Worm (Caenorhabditis elegans) whole organism, late embryonic: ENCODE measurements around the gene srt-43.

Experiments used
- C08G9.2 ChIP-seq: sonication (generic microtip); optimal IDR thresholded peaks from 2 replicates; lab custom pipeline; 2016; ENCODE audit warnings: mild to moderate bottlenecking, missing genetic modification characterization, moderate library complexity, missing compliant biosample characterization
- C38D4.7 ChIP-seq: fragments of 200-800 bp; sonication (Bioruptor generic); optimal IDR thresholded peaks from 2 replicates; lab custom pipeline; 2018; ENCODE audit warnings: mild to moderate bottlenecking, missing genetic modification characterization, moderate library complexity, missing compliant biosample characterization
- K02D7.2 ChIP-seq: sonication (generic microtip); optimal IDR thresholded peaks from 2 replicates; lab custom pipeline; 2017; ENCODE audit warnings: mild to moderate bottlenecking, missing genetic modification characterization, missing compliant biosample characterization
- K09A11.1 ChIP-seq: sonication (generic microtip); optimal IDR thresholded peaks from 2 replicates; lab custom pipeline; 2017; ENCODE audit warnings: antibody characterized with exemption, mild to moderate bottlenecking, missing genetic modification characterization, missing compliant biosample characterization; ENCODE audit not compliant: insufficient read depth
- T23F11.4 ChIP-seq: fragments of 200-800 bp; sonication (Bioruptor generic); optimal IDR thresholded peaks from 2 replicates; lab custom pipeline; 2018; ENCODE audit warnings: mild to moderate bottlenecking, missing genetic modification characterization, missing compliant biosample characterization
- Y22D7AL.16 ChIP-seq: sonication (generic microtip); optimal IDR thresholded peaks from 2 replicates; lab custom pipeline; 2016; ENCODE audit warnings: missing genetic modification characterization, missing compliant biosample characterization
- ceh-14 ChIP-seq: sonication (generic microtip); optimal IDR thresholded peaks from 2 replicates; lab custom pipeline; 2016; ENCODE audit warnings: missing genotype, missing genetic modification characterization, missing compliant biosample characterization
- ceh-18 ChIP-seq: sonication (generic microtip); optimal IDR thresholded peaks from 2 replicates; lab custom pipeline; 2016; ENCODE audit warnings: missing genetic modification characterization, missing compliant biosample characterization
- ceh-19 ChIP-seq: fragments of 200-800 bp; sonication (Bioruptor generic); optimal IDR thresholded peaks from 2 replicates; lab custom pipeline; 2018; ENCODE audit warnings: mild to moderate bottlenecking, missing genetic modification characterization, missing compliant biosample characterization
- ceh-2 ChIP-seq: sonication (generic microtip); optimal IDR thresholded peaks from 2 replicates; lab custom pipeline; 2016; ENCODE audit warnings: missing genotype, missing genetic modification characterization, missing compliant biosample characterization
- ceh-22 ChIP-seq: sonication (generic microtip); optimal IDR thresholded peaks from 2 replicates; lab custom pipeline; 2017; ENCODE audit warnings: missing biosample characterization, missing genetic modification characterization
- ceh-24 ChIP-seq: sonication (generic microtip); optimal IDR thresholded peaks from 2 replicates; lab custom pipeline; 2016; ENCODE audit warnings: mild to moderate bottlenecking, missing genetic modification characterization, missing compliant biosample characterization
- ceh-30 ChIP-seq: fragments of 150-350 bp; optimal IDR thresholded peaks from 2 replicates; lab custom pipeline; 2014; ENCODE audit warnings: missing biosample characterization, missing genetic modification characterization
- ceh-31 ChIP-seq: sonication (generic microtip); optimal IDR thresholded peaks from 2 replicates; lab custom pipeline; 2016; ENCODE audit warnings: missing genetic modification characterization, missing compliant biosample characterization
- ceh-34 ChIP-seq: sonication (generic microtip); optimal IDR thresholded peaks from 2 replicates; lab custom pipeline; 2016; ENCODE audit warnings: mild to moderate bottlenecking, missing genetic modification characterization, missing compliant biosample characterization
- ceh-45 ChIP-seq: fragments of 200-800 bp; sonication (Bioruptor generic); IDR thresholded peaks from 2 replicates; pipeline ENCODE4 v1.3.6; 2022; ENCODE audit warnings: missing genetic modification reagents, missing genetic modification characterization, missing compliant biosample characterization
- ceh-48 ChIP-seq: sonication (generic microtip); optimal IDR thresholded peaks from 2 replicates; lab custom pipeline; 2016; ENCODE audit warnings: missing genetic modification characterization, inconsistent platforms, missing compliant biosample characterization
- ceh-6 ChIP-seq: fragments of 200-800 bp; sonication (Bioruptor generic); optimal IDR thresholded peaks from 2 replicates; lab custom pipeline; 2018; ENCODE audit warnings: mild to moderate bottlenecking, missing genetic modification characterization, missing compliant biosample characterization
- ceh-9 ChIP-seq: sonication (generic microtip); optimal IDR thresholded peaks from 2 replicates; lab custom pipeline; 2016; ENCODE audit warnings: mild to moderate bottlenecking, missing genetic modification characterization, inconsistent platforms, missing compliant biosample characterization
- che-1 ChIP-seq: sonication (generic microtip); optimal IDR thresholded peaks from 2 replicates; lab custom pipeline; 2016; ENCODE audit warnings: mild to moderate bottlenecking, missing genetic modification characterization, missing compliant biosample characterization
- dmd-4 ChIP-seq: sonication (generic microtip); optimal IDR thresholded peaks from 2 replicates; lab custom pipeline; 2016; ENCODE audit warnings: borderline replicate concordance, missing genetic modification characterization, missing compliant biosample characterization
- elt-2 ChIP-seq: sonication (generic microtip); optimal IDR thresholded peaks from 2 replicates; lab custom pipeline; 2016; ENCODE audit warnings: missing genetic modification reagents, missing genetic modification characterization, missing compliant biosample characterization
- ets-4 ChIP-seq: sonication (generic microtip); optimal IDR thresholded peaks from 2 replicates; lab custom pipeline; 2016; ENCODE audit warnings: missing genetic modification characterization, missing compliant biosample characterization
- fkh-6 ChIP-seq: sonication (generic microtip); optimal IDR thresholded peaks from 2 replicates; lab custom pipeline; 2016; ENCODE audit warnings: missing genetic modification characterization, missing compliant biosample characterization
- gmeb-2 ChIP-seq: sonication (generic microtip); optimal IDR thresholded peaks from 2 replicates; lab custom pipeline; 2016; ENCODE audit warnings: missing genetic modification characterization, inconsistent platforms, missing compliant biosample characterization
- hlh-13 ChIP-seq: fragments of 200-800 bp; sonication (Bioruptor generic); optimal IDR thresholded peaks from 2 replicates; lab custom pipeline; 2018; ENCODE audit warnings: mild to moderate bottlenecking, missing genetic modification characterization, missing compliant biosample characterization
- hlh-15 ChIP-seq: sonication (generic microtip); optimal IDR thresholded peaks from 2 replicates; lab custom pipeline; 2016; ENCODE audit warnings: missing genetic modification characterization, missing compliant biosample characterization
- hlh-30 ChIP-seq: sonication (generic microtip); optimal IDR thresholded peaks from 2 replicates; lab custom pipeline; 2017; ENCODE audit warnings: antibody characterized with exemption, missing genetic modification characterization, missing compliant biosample characterization; ENCODE audit not compliant: insufficient read depth
- hlh-6 ChIP-seq: sonication (generic microtip); optimal IDR thresholded peaks from 2 replicates; lab custom pipeline; 2016; ENCODE audit warnings: missing genotype, missing genetic modification characterization, missing compliant biosample characterization
- hlh-8 ChIP-seq: sonication (generic microtip); optimal IDR thresholded peaks from 2 replicates; lab custom pipeline; 2016; ENCODE audit warnings: missing genotype, missing genetic modification characterization, missing compliant biosample characterization
- lim-6 ChIP-seq: sonication (generic microtip); optimal IDR thresholded peaks from 2 replicates; lab custom pipeline; 2016; ENCODE audit warnings: missing genetic modification characterization, missing compliant biosample characterization
- lin-11 ChIP-seq: fragments of 200-800 bp; sonication (Bioruptor generic); optimal IDR thresholded peaks from 2 replicates; lab custom pipeline; 2018; ENCODE audit warnings: mild to moderate bottlenecking, missing genetic modification characterization, missing compliant biosample characterization
- madf-2 ChIP-seq: sonication (generic microtip); optimal IDR thresholded peaks from 2 replicates; lab custom pipeline; 2017; ENCODE audit warnings: missing genetic modification characterization, missing compliant biosample characterization
- mec-3 ChIP-seq: sonication (generic microtip); optimal IDR thresholded peaks from 2 replicates; lab custom pipeline; 2016; ENCODE audit warnings: borderline replicate concordance, missing genetic modification characterization, missing compliant biosample characterization
- nfya-1 ChIP-seq: sonication (generic microtip); optimal IDR thresholded peaks from 2 replicates; lab custom pipeline; 2017; ENCODE audit warnings: missing genetic modification characterization, mild to moderate bottlenecking, missing compliant biosample characterization, antibody characterized with exemption, moderate library complexity
- nhr-11 ChIP-seq: fragments of 150-350 bp; optimal IDR thresholded peaks from 2 replicates; lab custom pipeline; 2014; ENCODE audit warnings: missing biosample characterization, missing genetic modification characterization
- nhr-232 ChIP-seq: sonication (generic microtip); optimal IDR thresholded peaks from 2 replicates; lab custom pipeline; 2016; ENCODE audit warnings: missing genetic modification characterization, missing compliant biosample characterization
- odd-2 ChIP-seq: sonication (generic microtip); optimal IDR thresholded peaks from 2 replicates; lab custom pipeline; 2017; ENCODE audit warnings: antibody characterized with exemption, mild to moderate bottlenecking, missing genetic modification characterization, missing compliant biosample characterization
- pag-3 ChIP-seq: sonication (generic microtip); optimal IDR thresholded peaks from 2 replicates; lab custom pipeline; 2016; ENCODE audit warnings: missing compliant biosample characterization, missing genetic modification characterization, borderline replicate concordance
- pat-9 ChIP-seq: fragments of 200-800 bp; sonication (Bioruptor generic); optimal IDR thresholded peaks from 2 replicates; lab custom pipeline; 2018; ENCODE audit warnings: mild to moderate bottlenecking, missing genetic modification characterization, moderate library complexity, missing compliant biosample characterization
- pax-1 ChIP-seq: fragments of 150-350 bp; optimal IDR thresholded peaks from 2 replicates; lab custom pipeline; 2014; ENCODE audit warnings: missing biosample characterization, missing genetic modification characterization
- pqm-1 ChIP-seq: sonication (generic microtip); optimal IDR thresholded peaks from 2 replicates; lab custom pipeline; 2016; ENCODE audit warnings: missing genetic modification characterization, missing compliant biosample characterization
- rnt-1 ChIP-seq: sonication (generic microtip); optimal IDR thresholded peaks from 2 replicates; lab custom pipeline; 2016; ENCODE audit warnings: missing genetic modification characterization, missing compliant biosample characterization
- sdc-2 ChIP-seq: sonication (generic microtip); optimal IDR thresholded peaks from 2 replicates; lab custom pipeline; 2016; ENCODE audit warnings: missing genotype, missing genetic modification characterization, missing compliant biosample characterization
- sox-2 ChIP-seq: fragments of 200-800 bp; sonication (Bioruptor generic); IDR thresholded peaks from 2 replicates; pipeline ENCODE4 v1.3.6; 2022; ENCODE audit warnings: missing genetic modification reagents, missing genetic modification characterization, missing compliant biosample characterization
- syd-9 ChIP-seq: sonication (generic microtip); optimal IDR thresholded peaks from 2 replicates; lab custom pipeline; 2016; ENCODE audit warnings: mild to moderate bottlenecking, missing genetic modification characterization, moderate library complexity, missing compliant biosample characterization
- tbx-2 ChIP-seq: sonication (generic microtip); optimal IDR thresholded peaks from 2 replicates; lab custom pipeline; 2016; ENCODE audit warnings: missing genetic modification characterization, missing compliant biosample characterization
- ttx-3 ChIP-seq: sonication (generic microtip); optimal IDR thresholded peaks from 2 replicates; lab custom pipeline; 2016; ENCODE audit warnings: missing genetic modification reagents, missing genetic modification characterization, missing compliant biosample characterization
- unc-42 ChIP-seq: sonication (generic microtip); optimal IDR thresholded peaks from 2 replicates; lab custom pipeline; 2016; ENCODE audit warnings: missing genotype, missing genetic modification characterization, missing compliant biosample characterization
- unc-55 ChIP-seq: sonication (generic microtip); optimal IDR thresholded peaks from 2 replicates; lab custom pipeline; 2017; ENCODE audit warnings: missing biosample characterization, missing genetic modification reagents, missing genetic modification characterization
- unc-86 ChIP-seq: sonication (generic microtip); optimal IDR thresholded peaks from 2 replicates; lab custom pipeline; 2016; ENCODE audit warnings: missing genetic modification characterization, missing compliant biosample characterization
- zip-5 ChIP-seq: sonication (generic microtip); optimal IDR thresholded peaks from 2 replicates; lab custom pipeline; 2016; ENCODE audit warnings: missing genetic modification characterization, missing compliant biosample characterization
- ztf-16 ChIP-seq: sonication (generic microtip); optimal IDR thresholded peaks from 2 replicates; lab custom pipeline; 2017; ENCODE audit warnings: missing genetic modification characterization, missing compliant biosample characterization

Gene srt-43

ce11 chrV:12780248-12780647 is 11.2 kb downstream of the srt-43 start (continued):
- TF ChIP-seq ceh-14 (tag; lab: Kevin White, UChicago), result peak; percentile 88
- peak; percentile 47 for TF ChIP-seq ceh-24 (tag; lab: Kevin White, UChicago)
- peak; percentile 78 for TF ChIP-seq pqm-1 (tag; lab: Kevin White, UChicago)
- TF ChIP-seq ceh-48 (tag; lab: Kevin White, UChicago), result peak; percentile 77
- peak; percentile 92 for TF ChIP-seq syd-9 (tag; lab: Kevin White, UChicago)
- TF ChIP-seq odd-2, result peak; percentile 76
- peak; percentile 92 for TF ChIP-seq ceh-6
- TF ChIP-seq unc-55 (GFP tag; lab: Kevin White, UChicago), result no peak
- peak; percentile 85 for TF ChIP-seq tbx-2 (tag; lab: Kevin White, UChicago)
- peak; percentile 73 for TF ChIP-seq sdc-2
- TF ChIP-seq dmd-4 (tag; lab: Kevin White, UChicago), result peak; percentile 80
- peak; percentile 96 for TF ChIP-seq hlh-6 (tag; lab: Kevin White, UChicago)
- TF ChIP-seq ceh-2, result peak; percentile 82
- TF ChIP-seq hlh-13 (GFP tag; lab: Kevin White, UChicago), result peak; percentile 80
- TF ChIP-seq nfya-1, result peak; percentile 69
- TF ChIP-seq ceh-22 (tag; lab: Kevin White, UChicago), result no peak
- peak; percentile 90 for TF ChIP-seq che-1 (tag; lab: Kevin White, UChicago)
- TF ChIP-seq C38D4.7 (GFP tag; lab: Kevin White, UChicago), result peak; percentile 89
- peak; percentile 75 for TF ChIP-seq lim-6 (tag; lab: Kevin White, UChicago)
- TF ChIP-seq pag-3 (tag; lab: Kevin White, UChicago), result peak; percentile 71
- TF ChIP-seq C08G9.2 (tag; lab: Kevin White, UChicago), result peak; percentile 80
- peak; percentile 92 for TF ChIP-seq gmeb-2 (tag; lab: Kevin White, UChicago)
- peak; percentile 91 for TF ChIP-seq madf-2 (tag; lab: Kevin White, UChicago)
- TF ChIP-seq ceh-9, result peak; percentile 84
- peak; percentile 73 for TF ChIP-seq ceh-31 (tag; lab: Kevin White, UChicago)
- peak; percentile 86 for TF ChIP-seq lin-11 (tag; lab: Kevin White, UChicago)
- TF ChIP-seq rnt-1 (tag; lab: Kevin White, UChicago), result peak; percentile 69
- TF ChIP-seq ceh-34 (tag; lab: Kevin White, UChicago), result peak; percentile 89
- TF ChIP-seq hlh-8, result peak; percentile 51
- peak; percentile 68 for TF ChIP-seq unc-42 (tag; lab: Kevin White, UChicago)
- peak; percentile 96 for TF ChIP-seq elt-2 (tag; lab: Kevin White, UChicago)
- TF ChIP-seq nhr-11, result no peak
- peak; percentile 93 for TF ChIP-seq Y22D7AL.16
- TF ChIP-seq sox-2 (GFP tag; lab: Robert Waterston, UW), result peak; percentile 88
- peak; percentile 68 for TF ChIP-seq K09A11.1
- TF ChIP-seq ceh-45, result peak; percentile 96
- peak; percentile 87 for TF ChIP-seq pat-9 (tag; lab: Kevin White, UChicago)
- TF ChIP-seq ceh-30, result peak; percentile 38
- TF ChIP-seq ttx-3 (tag; lab: Kevin White, UChicago), result peak; percentile 88
- TF ChIP-seq K02D7.2 (tag; lab: Kevin White, UChicago), result peak; percentile 88
- peak; percentile 30 for TF ChIP-seq hlh-30 (tag; lab: Kevin White, UChicago)
- TF ChIP-seq ztf-16 (tag; lab: Kevin White, UChicago), result peak; percentile 91
- peak; percentile 86 for TF ChIP-seq hlh-15 (tag; lab: Kevin White, UChicago)
- TF ChIP-seq unc-86 (tag; lab: Kevin White, UChicago), result peak; percentile 88
- TF ChIP-seq mec-3 (tag; lab: Kevin White, UChicago), result no peak
- TF ChIP-seq zip-5 (tag; lab: Kevin White, UChicago), result peak; percentile 82
- TF ChIP-seq ceh-18, result peak; percentile 75
- peak; percentile 90 for TF ChIP-seq T23F11.4 (GFP tag; lab: Kevin White, UChicago)
- TF ChIP-seq fkh-6 (tag; lab: Kevin White, UChicago), result peak; percentile 92
- peak; percentile 95 for TF ChIP-seq ceh-19 (GFP tag; lab: Kevin White, UChicago)
- TF ChIP-seq nhr-232 (tag; lab: Kevin White, UChicago), result peak; percentile 89
- peak; percentile 48 for TF ChIP-seq ets-4 (tag; lab: Kevin White, UChicago)
- peak; percentile 7 for TF ChIP-seq pax-1
